Fruit fly (Drosophila melanogaster) Kc167 (cell line): ENCODE data around the gene CG31642.

Experiments
- Sin3A ChIP-seq: fragments of >200 bp; optimal IDR thresholded peaks from 2 replicates; lab custom pipeline; 2018; ENCODE audit warnings: missing external identifiers
- h ChIP-seq: fragments of >200 bp; optimal IDR thresholded peaks from 3 replicates; lab custom pipeline; 2018; ENCODE audit warnings: missing external identifiers
- psq ChIP-seq: fragments of >200 bp; optimal IDR thresholded peaks from 2 replicates; lab custom pipeline; 2017; ENCODE audit warnings: missing external identifiers

DNA sequence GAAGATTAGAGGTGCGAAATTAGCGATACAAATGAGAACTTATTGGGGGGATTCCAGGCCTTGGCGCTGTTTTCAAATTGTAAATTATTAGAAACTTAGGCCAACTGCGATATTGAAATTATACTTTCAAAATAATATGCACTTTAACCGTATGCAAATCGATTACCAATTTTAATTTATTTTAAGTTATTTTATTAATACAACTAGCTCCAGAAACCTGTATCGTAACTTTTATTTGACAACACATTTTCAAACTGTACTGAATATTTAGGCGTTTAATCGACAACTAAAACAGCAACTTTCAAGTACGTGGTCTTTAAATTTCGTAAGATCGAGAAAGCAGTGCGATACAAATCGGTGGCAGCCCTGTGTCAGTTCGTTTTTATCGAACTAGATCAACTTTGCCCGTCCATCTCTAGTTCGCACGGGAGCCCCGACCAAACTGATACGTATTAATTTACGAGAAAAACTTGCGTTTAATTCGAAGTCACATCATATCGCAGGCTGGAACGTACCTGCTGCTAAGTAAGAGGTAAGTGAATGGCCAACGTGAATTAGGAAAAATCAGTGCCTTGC is 47.6 kb upstream of the CG31642 start, which contains the start of the genes CG9154 and Kr-h2:
- TF ChIP-seq psq: no peak
- TF ChIP-seq Sin3A (lab: Kevin White, UChicago): no peak
- no peak for TF ChIP-seq h
